Fruit fly (Drosophila melanogaster) whole organism, adult: ENCODE results near the gene p23.

Experiments used
- CG14711 ChIP-seq: fragments of 200-800 bp; sonication (Bioruptor generic); optimal IDR thresholded peaks from 2 replicates; lab custom pipeline; 2018; ENCODE audit warnings: missing biosample characterization, mild to moderate bottlenecking, missing genetic modification characterization, moderate library complexity
- CG1620 ChIP-seq: fragments of 200-800 bp; sonication (Bioruptor generic); optimal IDR thresholded peaks from 2 replicates; lab custom pipeline; 2016; ENCODE audit warnings: missing biosample characterization, missing genetic modification characterization
- CG33017 ChIP-seq: fragments of 200-800 bp; sonication (Bioruptor generic); optimal IDR thresholded peaks from 2 replicates; lab custom pipeline; 2018; ENCODE audit warnings: missing biosample characterization, mild to moderate bottlenecking, missing genetic modification characterization, moderate library complexity
- CG5204 ChIP-seq: fragments of 200-800 bp; sonication (Bioruptor generic); optimal IDR thresholded peaks from 2 replicates; lab custom pipeline; 2016; ENCODE audit warnings: missing biosample characterization, missing genetic modification characterization
- CG7045 ChIP-seq: fragments of 200-800 bp; sonication (Bioruptor generic); optimal IDR thresholded peaks from 2 replicates; lab custom pipeline; 2017; ENCODE audit warnings: missing biosample characterization, mild to moderate bottlenecking, missing genetic modification characterization
- Clk ChIP-seq: fragments of 200-800 bp; sonication (Bioruptor generic); optimal IDR thresholded peaks from 2 replicates; lab custom pipeline; 2017; ENCODE audit warnings: missing biosample characterization, missing genetic modification characterization
- Hr96 ChIP-seq: fragments of 200-800 bp; sonication (Bioruptor generic); optimal IDR thresholded peaks from 2 replicates; lab custom pipeline; 2016; ENCODE audit warnings: missing biosample characterization, missing genetic modification characterization
- Mnt ChIP-seq: fragments of 200-800 bp; sonication (Bioruptor generic); optimal IDR thresholded peaks from 2 replicates; lab custom pipeline; 2016; ENCODE audit warnings: missing biosample characterization, mild to moderate bottlenecking, missing genetic modification characterization
- cic ChIP-seq: fragments of 200-800 bp; sonication (Bioruptor generic); optimal IDR thresholded peaks from 2 replicates; lab custom pipeline; 2017; ENCODE audit warnings: missing biosample characterization, mild to moderate bottlenecking, missing genetic modification characterization, moderate library complexity
- kay ChIP-seq: fragments of 200-800 bp; sonication (Bioruptor generic); peaks from one replicate; lab custom pipeline; 2016; ENCODE audit warnings: missing biosample characterization, missing genetic modification characterization, borderline replicate concordance
- ovo ChIP-seq: fragments of 200-800 bp; sonication (Bioruptor generic); optimal IDR thresholded peaks from 2 replicates; lab custom pipeline; 2016; ENCODE audit warnings: missing biosample characterization, missing genetic modification characterization
- pad ChIP-seq: fragments of 200-800 bp; sonication (Bioruptor generic); optimal IDR thresholded peaks from 3 replicates; lab custom pipeline; 2017; ENCODE audit warnings: missing biosample characterization, missing genetic modification characterization, mild to moderate bottlenecking, moderate library complexity, missing genetic modification reagents

dm6 chr3R:9643977-9644376 lies 33.8 kb upstream of the p23 start:
- TF ChIP-seq CG7045 (GFP tag; lab: Kevin White, UChicago) (no peak), kay (GFP tag; lab: Kevin White, UChicago) (no peak), CG5204 (GFP tag; lab: Kevin White, UChicago) (no peak), Mnt (GFP tag; lab: Kevin White, UChicago) (no peak), Hr96 (no peak), pad (GFP tag; lab: Kevin White, UChicago) (no peak), CG33017 (no peak), Clk (no peak), ovo (no peak), CG14711 (tag; lab: Kevin White, UChicago) (no peak), cic (GFP tag; lab: Kevin White, UChicago) (no peak), CG1620 (GFP tag; lab: Kevin White, UChicago) (no peak)
